Worm (Caenorhabditis elegans): Measurements from ENCODE around the gene F21H7.12.

- TF ChIP-seq unc-62 (GFP tag; optimal IDR thresholded peaks at IDR 0.05 in 1 of 2) = no peak
- TF ChIP-seq unc-62 (tag; optimal IDR thresholded peaks at IDR 0.05) = no peak
- TF ChIP-seq skn-1 (tag; optimal IDR thresholded peaks at IDR 0.05) = no peak
- no peak for TF ChIP-seq hmg-1.1 (GFP tag; IDR thresholded peaks at IDR 0.05)
- TF ChIP-seq unc-39 (tag; optimal IDR thresholded peaks at IDR 0.05) = no peak
- no peak for TF ChIP-seq mep-1 (tag; optimal IDR thresholded peaks at IDR 0.05)
- no peak for TF ChIP-seq snpc-4 (tag; optimal IDR thresholded peaks at IDR 0.05)
- TF ChIP-seq R02D3.7 (tag; optimal IDR thresholded peaks at IDR 0.05) = no peak
- TF ChIP-seq ceh-62 (tag; optimal IDR thresholded peaks at IDR 0.05) = no peak
- TF ChIP-seq nhr-25 (tag; optimal IDR thresholded peaks at IDR 0.05; ENCODE audit: borderline replicate concordance, insufficient read depth) = no peak
Measured at ce11 chrV:16233624-16234023, 3.7 kb downstream of the F21H7.12 start, which contains the start of gene clec-233.

Data from whole organism, L4 larva.